Fruit fly (Drosophila melanogaster): Measurements from ENCODE around the gene CG43965.

The CG43965 gene

dm6 chr3L:8748839-8749238 is 23.3 kb upstream of the CG43965 start (continued):
- TF ChIP-seq Dek (tag; optimal IDR thresholded peaks at IDR 0.05) (no peak), ranshi (GFP tag; IDR thresholded peaks at IDR 0.05) (no peak), tx (GFP tag; optimal IDR thresholded peaks at IDR 0.05) (no peak), CG10543 (GFP tag; optimal IDR thresholded peaks at IDR 0.05) (no peak), Ravus (GFP tag; IDR thresholded peaks at IDR 0.05) (no peak; the same call in 1 of the 2 replicates), peb (GFP tag; IDR thresholded peaks at IDR 0.05) (no peak), Oli (tag; optimal IDR thresholded peaks at IDR 0.05) (no peak), CG14667 (GFP tag; IDR thresholded peaks at IDR 0.05) (0 out of 2 replicates have a peak, but pooled peaks have one; percentile 15), CG4707 (GFP tag; optimal IDR thresholded peaks at IDR 0.05) (no peak), CG6689 (GFP tag; IDR thresholded peaks at IDR 0.05) (no peak), CG15601 (tag; optimal IDR thresholded peaks at IDR 0.05) (no peak), Lhr (GFP tag; optimal IDR thresholded peaks at IDR 0.05) (peak; percentile 31), dan (GFP tag; IDR thresholded peaks at IDR 0.05) (no peak), eyg (GFP tag; optimal IDR thresholded peaks at IDR 0.05) (no peak), dmrt11E (tag; optimal IDR thresholded peaks at IDR 0.05) (peak; percentile 31), ind (GFP tag; optimal IDR thresholded peaks at IDR 0.05) (peak; percentile 20), CG2199 (GFP tag; IDR thresholded peaks at IDR 0.05) (peak; percentile 96), CG7987 (GFP tag; optimal IDR thresholded peaks at IDR 0.05) (no peak), repo (GFP tag; optimal IDR thresholded peaks at IDR 0.05) (no peak), Adf1 (GFP tag; IDR thresholded peaks at IDR 0.05) (no peak), run (tag; optimal IDR thresholded peaks at IDR 0.05) (no peak), Optix (GFP tag; IDR thresholded peaks at IDR 0.05) (peak; percentile 47; the same call in 1 of the 3 replicates), esg (GFP tag; conservative IDR thresholded peaks at IDR 0.05) (no peak), zfh2 (GFP tag; optimal IDR thresholded peaks at IDR 0.05) (no peak), ac (GFP tag; optimal IDR thresholded peaks at IDR 0.05) (no peak), bigmax (GFP tag; optimal IDR thresholded peaks at IDR 0.05) (no peak), CG9215 (GFP tag; IDR thresholded peaks at IDR 0.05) (peak; percentile 35; the same call in 1 of the 2 replicates), nerfin-1 (tag; optimal IDR thresholded peaks at IDR 0.05) (no peak), Oaz (GFP tag; IDR thresholded peaks at IDR 0.05) (no peak), hth (optimal IDR thresholded peaks at IDR 0.05) (no peak), CG6854 (GFP tag; optimal IDR thresholded peaks at IDR 0.05) (no peak), slp2 (GFP tag; optimal IDR thresholded peaks at IDR 0.05) (no peak), Gug (GFP tag; IDR thresholded peaks at IDR 0.05) (0 out of 4 replicates have a peak, but pooled peaks have one; percentile 55), az2 (GFP tag; optimal IDR thresholded peaks at IDR 0.05) (peak; percentile 46), CG1792 (GFP tag; optimal IDR thresholded peaks at IDR 0.05) (no peak), tio (GFP tag; optimal IDR thresholded peaks at IDR 0.05) (no peak), pita (GFP tag; optimal IDR thresholded peaks at IDR 0.05) (peak; percentile 54), CG1603 (tag; optimal IDR thresholded peaks at IDR 0.05) (peak; percentile 38), CG18619 (GFP tag; optimal IDR thresholded peaks at IDR 0.05) (no peak), chinmo (GFP tag; IDR thresholded peaks at IDR 0.05; ENCODE audit: partially characterized antibody) (no peak), BEAF-32 (GFP tag; optimal IDR thresholded peaks at IDR 0.05) (no peak), Ets65A (GFP tag) (peak; percentile 62), CG11398 (GFP tag; optimal IDR thresholded peaks at IDR 0.05) (no peak), odd (GFP tag; optimal IDR thresholded peaks at IDR 0.05) (no peak), nom (GFP tag; optimal IDR thresholded peaks at IDR 0.05) (no peak), CG7357 (GFP tag; IDR thresholded peaks at IDR 0.05) (no peak), CG6683 (GFP tag; optimal IDR thresholded peaks at IDR 0.05) (no peak), CG12299 (tag; optimal IDR thresholded peaks at IDR 0.05) (no peak), ERR (GFP tag; optimal IDR thresholded peaks at IDR 0.05) (no peak), CG14965 (GFP tag; optimal IDR thresholded peaks at IDR 0.05; ENCODE audit: borderline replicate concordance) (no peak), ase (GFP tag; IDR thresholded peaks at IDR 0.05) (peak; percentile 69; the same call in 2 of the 3 replicates), CG13894 (tag; optimal IDR thresholded peaks at IDR 0.05) (no peak)
